Worm (Caenorhabditis elegans): ENCODE data around the gene oct-2.

DNA sequence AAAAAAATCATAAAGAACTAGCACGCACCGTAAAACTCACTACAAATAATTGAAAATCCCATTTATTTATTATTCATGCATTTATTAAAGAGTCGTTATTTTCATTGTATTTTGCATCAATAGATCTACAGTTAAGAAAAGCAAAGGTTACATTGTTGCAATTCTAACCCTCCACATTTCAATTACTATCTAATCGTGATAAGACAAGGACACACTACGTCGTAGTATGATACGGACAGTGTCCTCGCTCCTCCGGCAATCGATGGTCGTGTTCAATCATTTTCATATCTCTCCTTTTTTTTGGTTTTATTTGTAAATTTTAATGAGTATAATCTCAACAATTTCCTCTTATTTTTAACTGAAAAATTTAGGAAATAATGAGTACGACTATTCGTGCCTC lies 46.7 kb downstream of the oct-2 start, which contains the start of gene prx-12:
- no peak for TF ChIP-seq nhr-11 (tag; optimal IDR thresholded peaks at IDR 0.05)
- no peak for TF ChIP-seq madf-2 (tag; optimal IDR thresholded peaks at IDR 0.05)
- no peak for TF ChIP-seq dve-1 (tag; optimal IDR thresholded peaks at IDR 0.05)
- no peak for TF ChIP-seq dmd-4 (tag; optimal IDR thresholded peaks at IDR 0.05; ENCODE audit: borderline replicate concordance)
- no peak for TF ChIP-seq hlh-8 (tag; optimal IDR thresholded peaks at IDR 0.05)
- no peak for TF ChIP-seq sox-4 (tag; optimal IDR thresholded peaks at IDR 0.05)
- TF ChIP-seq ceh-48 (tag; optimal IDR thresholded peaks at IDR 0.05): no peak
- TF ChIP-seq ceh-31 (tag; optimal IDR thresholded peaks at IDR 0.05): no peak

Measured in whole organism, late embryonic.